Fruit fly (Drosophila melanogaster): ENCODE results near the gene CG15767.

Gene CG15767

DNA sequence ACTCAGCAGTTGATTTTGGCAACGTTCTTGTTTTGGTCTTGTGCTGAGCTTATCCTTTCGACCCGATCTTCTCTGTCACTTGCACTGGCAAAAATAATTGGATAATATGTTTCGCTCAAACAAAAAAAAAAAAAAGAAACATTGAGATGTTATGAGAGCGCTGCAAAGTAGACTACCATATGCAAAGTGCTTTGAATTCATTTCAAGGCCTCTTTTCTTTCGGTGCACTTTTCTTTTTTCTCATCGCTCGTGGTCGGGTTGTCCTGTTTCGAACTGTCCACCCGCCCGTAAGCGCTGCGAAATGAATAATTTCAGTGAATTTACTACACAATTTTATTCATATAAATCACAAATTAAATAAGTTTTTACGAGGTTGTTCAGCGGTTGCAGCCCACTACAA, 30.7 kb downstream of the CG15767 start:
- TF ChIP-seq noc (tag; optimal IDR thresholded peaks at IDR 0.05) = no peak

DNA sequence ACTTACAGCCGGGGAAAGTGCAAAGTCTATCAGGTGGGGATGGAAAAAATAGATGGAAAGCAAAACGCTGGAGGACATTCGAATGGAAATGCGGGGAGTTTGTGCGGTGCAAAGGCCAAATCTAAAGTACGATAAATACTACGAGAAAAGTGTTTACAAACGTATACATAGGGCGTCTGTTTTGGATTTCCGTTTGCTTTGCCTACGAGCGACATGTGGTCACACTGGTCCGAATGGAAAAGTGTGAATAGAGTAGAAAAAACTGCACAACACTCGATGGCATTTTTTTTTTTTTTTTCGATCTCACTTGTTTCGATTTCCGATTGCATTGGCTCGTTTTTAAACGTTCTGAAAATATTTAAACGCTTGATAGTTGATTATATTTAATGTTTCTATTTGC, 50.5 kb downstream of the CG15767 start:
- no peak for TF ChIP-seq noc (tag; optimal IDR thresholded peaks at IDR 0.05)

Data from whole organism, larva.